Worm (Caenorhabditis elegans) whole organism, mixed stage, embryonic: ENCODE measurements around the gene nhr-26.

Experiments
- ces-1 ChIP-seq: fragments of 150-350 bp; optimal IDR thresholded peaks from 2 replicates; lab custom pipeline; 2014; ENCODE audit warnings: missing biosample characterization, missing genetic modification reagents, missing genetic modification characterization
- elt-3 ChIP-seq: fragments of 150-350 bp; optimal IDR thresholded peaks from 2 replicates; lab custom pipeline; 2014; ENCODE audit warnings: missing biosample characterization, missing genetic modification characterization
- lsy-2 ChIP-seq: fragments of 150-350 bp; optimal IDR thresholded peaks from 2 replicates; lab custom pipeline; 2014; ENCODE audit warnings: missing biosample characterization, missing genetic modification characterization
- mls-2 ChIP-seq: sonication (generic microtip); optimal IDR thresholded peaks from 2 replicates; lab custom pipeline; 2016; ENCODE audit warnings: mild to moderate bottlenecking, missing genetic modification characterization, moderate library complexity, missing compliant biosample characterization
- nhr-2 ChIP-seq: fragments of 150-350 bp; optimal IDR thresholded peaks from 2 replicates; lab custom pipeline; 2014; ENCODE audit warnings: missing biosample characterization, missing genetic modification characterization
- nhr-28 ChIP-seq: fragments of 150-350 bp; optimal IDR thresholded peaks from 2 replicates; lab custom pipeline; 2014; ENCODE audit warnings: missing biosample characterization, missing genetic modification characterization
- snpc-4 ChIP-seq: fragments of 150-350 bp; optimal IDR thresholded peaks from 2 replicates; lab custom pipeline; 2014; ENCODE audit warnings: missing biosample characterization, missing genetic modification characterization
- unc-39 ChIP-seq: fragments of 150-350 bp; optimal IDR thresholded peaks from 2 replicates; lab custom pipeline; 2014; ENCODE audit warnings: missing biosample characterization, missing genetic modification characterization
- unc-62 ChIP-seq: fragments of 150-350 bp; optimal IDR thresholded peaks from 2 replicates; lab custom pipeline; 2014; ENCODE audit warnings: missing biosample characterization, missing genetic modification reagents, missing genetic modification characterization

- TF ChIP-seq elt-3 (tag; lab: Kevin White, UChicago) (no peak), snpc-4 (no peak), mls-2 (tag; lab: Kevin White, UChicago) (no peak), ces-1 (GFP tag; lab: Kevin White, UChicago) (no peak), lsy-2 (tag; lab: Kevin White, UChicago) (no peak), unc-39 (tag; lab: Kevin White, UChicago) (no peak), nhr-28 (tag; lab: Kevin White, UChicago) (no peak), unc-62 (GFP tag; lab: Kevin White, UChicago) (no peak), nhr-2 (tag; lab: Kevin White, UChicago) (no peak)
Measured at ce11 chrX:12663114-12663513, 37.2 kb downstream of the nhr-26 start.
